Worm (Caenorhabditis elegans): ENCODE results near the gene pqn-75.

pqn-75 gene

DNA sequence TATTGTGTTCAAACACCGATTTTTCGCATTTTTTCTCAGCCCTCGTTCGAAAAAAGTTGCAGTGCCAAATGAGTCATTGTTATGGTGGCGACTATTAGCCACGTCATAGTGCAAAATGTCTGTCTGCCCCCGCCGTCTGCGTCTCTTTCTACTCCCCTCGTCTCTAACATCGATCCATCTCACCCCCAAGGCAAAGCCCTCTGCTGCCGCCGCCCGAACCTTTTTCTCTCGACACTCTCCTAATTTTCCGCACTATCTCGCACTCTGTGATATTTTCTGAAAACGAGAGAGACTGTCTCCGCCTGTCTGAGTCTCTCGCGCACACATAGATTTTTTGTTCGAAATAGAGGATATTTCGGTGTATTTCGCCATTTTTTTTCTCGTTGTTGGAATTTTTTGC is 21.0 kb downstream of the pqn-75 start (continued):
- no peak for TF ChIP-seq hlh-12 (tag; optimal IDR thresholded peaks at IDR 0.05)
- TF ChIP-seq ztf-25 (GFP tag; IDR thresholded peaks at IDR 0.05) = no peak
- no peak for TF ChIP-seq ztf-22 (GFP tag; optimal IDR thresholded peaks at IDR 0.05)
- no peak for TF ChIP-seq rpc-1 (optimal IDR thresholded peaks at IDR 0.05)
- TF ChIP-seq rpc-1 (tag; optimal IDR thresholded peaks at IDR 0.05) = no peak
- no peak for TF ChIP-seq sea-2 (GFP tag; IDR thresholded peaks at IDR 0.05)
- TF ChIP-seq zfh-2 (GFP tag; conservative IDR thresholded peaks at IDR 0.05) = peak; percentile 95
- TF ChIP-seq B0035.1 (tag; optimal IDR thresholded peaks at IDR 0.05) = no peak
- peak in 1 of 3 experiments; percentile 37 for TF ChIP-seq lin-35 (GFP tag; optimal IDR thresholded peaks at IDR 0.05)
- no peak for TF ChIP-seq gei-17 (GFP tag; optimal IDR thresholded peaks at IDR 0.05)
- no peak for TF ChIP-seq Y95B8A.8 (GFP tag; IDR thresholded peaks at IDR 0.05)
- no peak for TF ChIP-seq ceh-79 (tag; optimal IDR thresholded peaks at IDR 0.05)
- TF ChIP-seq nhr-90 (tag; optimal IDR thresholded peaks at IDR 0.05) = peak; percentile 3
- no peak for TF ChIP-seq lag-1 (GFP tag; IDR thresholded peaks at IDR 0.05)
- no peak for TF ChIP-seq Y67H2A.10 (GFP tag; conservative IDR thresholded peaks at IDR 0.05)
- no peak for TF ChIP-seq madf-8 (GFP tag; conservative IDR thresholded peaks at IDR 0.05)
- peak; percentile 54; the same call in 1 of the 2 replicates for TF ChIP-seq B0336.3 (GFP tag; IDR thresholded peaks at IDR 0.05)
- TF ChIP-seq ztf-28 (GFP tag; IDR thresholded peaks at IDR 0.05) = no peak
- no peak for TF ChIP-seq lsy-27 (tag; optimal IDR thresholded peaks at IDR 0.05; ENCODE audit: borderline replicate concordance, insufficient read depth)
- no peak for TF ChIP-seq ekl-4 (GFP tag; IDR thresholded peaks at IDR 0.05)
- no peak for TF ChIP-seq xnd-1 (tag; optimal IDR thresholded peaks at IDR 0.05)
- TF ChIP-seq K12H6.12 (tag; optimal IDR thresholded peaks at IDR 0.05) = peak; percentile 72
- TF ChIP-seq repo-1 (tag; optimal IDR thresholded peaks at IDR 0.05) = no peak
- no peak for TF ChIP-seq lir-1 (GFP tag; conservative IDR thresholded peaks at IDR 0.05)
- no peak for TF ChIP-seq aptf-3 (GFP tag; IDR thresholded peaks at IDR 0.05)
- TF ChIP-seq pha-4 (tag; optimal IDR thresholded peaks at IDR 0.05) = no peak
- TF ChIP-seq snpc-4 (GFP tag; optimal IDR thresholded peaks at IDR 0.05) = no peak
- TF ChIP-seq snpc-4 (tag; optimal IDR thresholded peaks at IDR 0.05) = peak in 2 of 4 experiments; percentile 24 to 31
- TF ChIP-seq hrde-1 (tag; optimal IDR thresholded peaks at IDR 0.05; ENCODE audit: borderline replicate concordance) = no peak
- no peak for TF ChIP-seq nfya-2 (GFP tag; IDR thresholded peaks at IDR 0.05)
- no peak for TF ChIP-seq nfya-1 (tag; optimal IDR thresholded peaks at IDR 0.05; ENCODE audit: borderline replicate concordance, insufficient read depth)
- no peak for TF ChIP-seq aptf-2 (GFP tag; conservative IDR thresholded peaks at IDR 0.05)
- no peak for TF ChIP-seq ceh-91 (GFP tag; IDR thresholded peaks at IDR 0.05)
- peak; percentile 44 for TF ChIP-seq somi-1 (GFP tag; optimal IDR thresholded peaks at IDR 0.05)
- TF ChIP-seq fkh-3 (tag; optimal IDR thresholded peaks at IDR 0.05) = no peak
- no peak for TF ChIP-seq F10E7.11 (tag; optimal IDR thresholded peaks at IDR 0.05)
- TF ChIP-seq attf-6 (GFP tag; IDR thresholded peaks at IDR 0.05) = no peak
- no peak for TF ChIP-seq tlf-1 (GFP tag; optimal IDR thresholded peaks at IDR 0.05)
- TF ChIP-seq nhr-120 (GFP tag; IDR thresholded peaks at IDR 0.05) = no peak
- TF ChIP-seq Y53G8AR.9 (GFP tag; conservative IDR thresholded peaks at IDR 0.05) = no peak
- no peak for TF ChIP-seq B0261.1 (tag; optimal IDR thresholded peaks at IDR 0.05)
- no peak for TF ChIP-seq unc-130 (GFP tag; optimal IDR thresholded peaks at IDR 0.05)
- TF ChIP-seq sptf-2 (GFP tag; optimal IDR thresholded peaks at IDR 0.05) = no peak
- no peak for TF ChIP-seq T07F8.4 (tag; optimal IDR thresholded peaks at IDR 0.05)
- TF ChIP-seq hlh-26 (GFP tag; conservative IDR thresholded peaks at IDR 0.05) = no peak
- TF ChIP-seq madf-3 (GFP tag; IDR thresholded peaks at IDR 0.05) = no peak
- TF ChIP-seq K11D2.4 (GFP tag; IDR thresholded peaks at IDR 0.05) = no peak
- no peak for TF ChIP-seq bed-2 (GFP tag; IDR thresholded peaks at IDR 0.05)
- TF ChIP-seq Y56A3A.18 (GFP tag; IDR thresholded peaks at IDR 0.05) = no peak
- TF ChIP-seq efl-1 (GFP tag; optimal IDR thresholded peaks at IDR 0.05) = no peak

Measured in whole organism, young adult.